Worm (Caenorhabditis elegans) whole organism, L2 larva: ENCODE results near the gene F57F4.1.

ENCODE experiments used
- C34F6.9 ChIP-seq: fragments of 150-350 bp; optimal IDR thresholded peaks from 2 replicates; lab custom pipeline; 2014; ENCODE audit warnings: missing biosample characterization, missing genetic modification characterization
- F13H6.1 ChIP-seq: sonication (generic microtip); optimal IDR thresholded peaks from 2 replicates; lab custom pipeline; 2016; ENCODE audit warnings: missing genetic modification characterization, missing compliant biosample characterization
- R02D3.7 ChIP-seq: fragments of 150-350 bp; optimal IDR thresholded peaks from 2 replicates; lab custom pipeline; 2014; ENCODE audit warnings: missing biosample characterization, missing genetic modification characterization
- Y55F3AM.14 ChIP-seq: fragments of 200-800 bp; sonication (Bioruptor generic); optimal IDR thresholded peaks from 2 replicates; lab custom pipeline; 2018; ENCODE audit warnings: mild to moderate bottlenecking, missing genetic modification characterization, missing compliant biosample characterization
- ZK546.5 ChIP-seq: sonication (generic microtip); optimal IDR thresholded peaks from 2 replicates; lab custom pipeline; 2017; ENCODE audit warnings: missing biosample characterization, missing genetic modification characterization
- alr-1 ChIP-seq: fragments of 150-350 bp; optimal IDR thresholded peaks from 2 replicates; lab custom pipeline; 2014; ENCODE audit warnings: missing biosample characterization, missing genetic modification characterization
- aly-2 ChIP-seq: fragments of 150-350 bp; optimal IDR thresholded peaks from 2 replicates; lab custom pipeline; 2014; ENCODE audit warnings: missing biosample characterization, missing genetic modification characterization
- ama-1 ChIP-seq: fragments of 150-350 bp; optimal IDR thresholded peaks from 2 replicates; lab custom pipeline; 2018; ENCODE audit warnings: inconsistent platforms
- blmp-1 ChIP-seq: sonication (generic microtip); optimal IDR thresholded peaks from 2 replicates; lab custom pipeline; 2017; ENCODE audit warnings: missing genetic modification characterization, mild to moderate bottlenecking, missing compliant biosample characterization, antibody characterized with exemption, moderate library complexity; ENCODE audit not compliant: insufficient read depth
- ceh-16 ChIP-seq: fragments of 150-350 bp; optimal IDR thresholded peaks from 2 replicates; lab custom pipeline; 2014; ENCODE audit warnings: missing biosample characterization, missing genetic modification characterization
- ceh-82 ChIP-seq: fragments of 150-350 bp; optimal IDR thresholded peaks from 2 replicates; lab custom pipeline; 2014; ENCODE audit warnings: missing biosample characterization, missing genetic modification characterization
- crh-2 ChIP-seq: sonication (generic microtip); optimal IDR thresholded peaks from 2 replicates; lab custom pipeline; 2017; ENCODE audit warnings: missing biosample characterization, missing genetic modification characterization
- dmd-4 ChIP-seq: sonication (generic microtip); optimal IDR thresholded peaks from 2 replicates; lab custom pipeline; 2017; ENCODE audit warnings: missing biosample characterization, missing genetic modification characterization
- egl-27 ChIP-seq: sonication (generic microtip); optimal IDR thresholded peaks from 3 replicates; lab custom pipeline; 2017; ENCODE audit warnings: missing biosample characterization, missing genetic modification reagents, missing genetic modification characterization
- elt-1 ChIP-seq: fragments of 150-350 bp; optimal IDR thresholded peaks from 2 replicates; lab custom pipeline; 2014; ENCODE audit warnings: missing biosample characterization, missing genetic modification characterization
- elt-3 ChIP-seq: sonication (generic microtip); optimal IDR thresholded peaks from 2 replicates; lab custom pipeline; 2017; ENCODE audit warnings: missing biosample characterization, missing genetic modification characterization
- fos-1 ChIP-seq: fragments of 150-350 bp; optimal IDR thresholded peaks from 2 replicates; lab custom pipeline; 2014; ENCODE audit warnings: missing biosample characterization, missing genetic modification characterization
- gmeb-1 ChIP-seq: fragments of 150-350 bp; optimal IDR thresholded peaks from 2 replicates; lab custom pipeline; 2014; ENCODE audit warnings: missing biosample characterization, missing genetic modification characterization
- lin-13 ChIP-seq: fragments of 150-350 bp; optimal IDR thresholded peaks from 2 replicates; lab custom pipeline; 2014; ENCODE audit warnings: missing biosample characterization, missing genetic modification reagents, missing genetic modification characterization
- lin-39 ChIP-seq: fragments of 150-350 bp; optimal IDR thresholded peaks from 2 replicates; lab custom pipeline; 2014; ENCODE audit warnings: missing biosample characterization, missing genetic modification reagents, missing genetic modification characterization
- lsy-2 ChIP-seq, 2 experiments: fragments of 150-350 bp in 1 of 2; sonication (generic microtip) in 1 of 2; optimal IDR thresholded peaks; 2 replicates each; lab custom pipeline; 2014 to 2017; ENCODE audit warnings: missing biosample characterization in 2 of 2, missing genetic modification characterization in 2 of 2
- mbf-1 ChIP-seq: sonication (generic microtip); optimal IDR thresholded peaks from 2 replicates; lab custom pipeline; 2017; ENCODE audit warnings: missing biosample characterization, missing genetic modification characterization
- mdl-1 ChIP-seq, 2 experiments: fragments of 150-350 bp in 1 of 2; sonication (generic microtip) in 1 of 2; optimal IDR thresholded peaks; 2 replicates each; lab custom pipeline; 2017; ENCODE audit warnings: missing biosample characterization in 2 of 2, missing genetic modification characterization in 2 of 2
- nhr-10 ChIP-seq: sonication (generic microtip); optimal IDR thresholded peaks from 2 replicates; lab custom pipeline; 2017; ENCODE audit warnings: missing biosample characterization, missing genetic modification characterization
- nhr-11 ChIP-seq: fragments of 150-350 bp; optimal IDR thresholded peaks from 2 replicates; lab custom pipeline; 2014; ENCODE audit warnings: missing biosample characterization, missing genetic modification characterization
- nhr-129 ChIP-seq: fragments of 150-350 bp; optimal IDR thresholded peaks from 2 replicates; lab custom pipeline; 2014; ENCODE audit warnings: missing biosample characterization, missing genetic modification characterization
- nhr-21 ChIP-seq: fragments of 150-350 bp; optimal IDR thresholded peaks from 2 replicates; lab custom pipeline; 2014; ENCODE audit warnings: missing biosample characterization, missing genetic modification characterization
- nhr-23 ChIP-seq: fragments of 150-350 bp; optimal IDR thresholded peaks from 2 replicates; lab custom pipeline; 2014; ENCODE audit warnings: missing biosample characterization, missing genetic modification reagents, missing genetic modification characterization
- nhr-237 ChIP-seq: fragments of 150-350 bp; optimal IDR thresholded peaks from 2 replicates; lab custom pipeline; 2014; ENCODE audit warnings: missing biosample characterization, missing genetic modification characterization
- nhr-25 ChIP-seq: fragments of 150-350 bp; sonication (generic microtip); optimal IDR thresholded peaks from 3 replicates; lab custom pipeline; 2014; ENCODE audit warnings: missing biosample characterization, missing genetic modification characterization
- nhr-6 ChIP-seq: fragments of 150-350 bp; optimal IDR thresholded peaks from 2 replicates; lab custom pipeline; 2014; ENCODE audit warnings: missing biosample characterization, missing genetic modification characterization
- nhr-77 ChIP-seq: fragments of 150-350 bp; optimal IDR thresholded peaks from 2 replicates; lab custom pipeline; 2014; ENCODE audit warnings: missing biosample characterization, missing genetic modification characterization
- sma-3 ChIP-seq: sonication (generic microtip); optimal IDR thresholded peaks from 2 replicates; lab custom pipeline; 2016; ENCODE audit warnings: missing genetic modification reagents, missing genetic modification characterization, missing compliant biosample characterization
- sma-9 ChIP-seq, 2 experiments: fragments of 150-350 bp in 1 of 2; sonication (generic microtip) in 1 of 2; optimal IDR thresholded peaks; 2 replicates each; lab custom pipeline; 2014 to 2016; ENCODE audit warnings: missing genetic modification characterization in 2 of 2, mild to moderate bottlenecking in 1 of 2, missing biosample characterization in 1 of 2, missing compliant biosample characterization in 1 of 2, missing genetic modification reagents in 1 of 2, moderate library complexity in 1 of 2
- snpc-4 ChIP-seq: fragments of 150-350 bp; optimal IDR thresholded peaks from 2 replicates; lab custom pipeline; 2014; ENCODE audit warnings: missing biosample characterization, missing genetic modification characterization
- unc-39 ChIP-seq: fragments of 150-350 bp; optimal IDR thresholded peaks from 2 replicates; lab custom pipeline; 2014; ENCODE audit warnings: missing biosample characterization, missing genetic modification characterization
- unc-55 ChIP-seq: fragments of 150-350 bp; sonication (generic microtip); optimal IDR thresholded peaks from 3 replicates; lab custom pipeline; 2014; ENCODE audit warnings: missing biosample characterization, missing genetic modification reagents, missing genetic modification characterization
- unc-62 ChIP-seq: fragments of 150-350 bp; optimal IDR thresholded peaks from 2 replicates; lab custom pipeline; 2014; ENCODE audit warnings: missing biosample characterization, missing genetic modification reagents, missing genetic modification characterization
- zag-1 ChIP-seq: fragments of 150-350 bp; optimal IDR thresholded peaks from 2 replicates; lab custom pipeline; 2014; ENCODE audit warnings: missing biosample characterization, missing genetic modification characterization
- ztf-1 ChIP-seq: fragments of 200-800 bp; sonication (Bioruptor generic); conservative IDR thresholded peaks from 2 replicates; pipeline ENCODE4 v1.3.6; 2022; ENCODE audit warnings: missing genetic modification characterization, missing compliant biosample characterization
- ztf-11 ChIP-seq: sonication (generic microtip); optimal IDR thresholded peaks from 2 replicates; lab custom pipeline; 2017; ENCODE audit warnings: missing biosample characterization, missing genetic modification characterization
- ztf-4 ChIP-seq: fragments of 150-350 bp; optimal IDR thresholded peaks from 2 replicates; lab custom pipeline; 2014; ENCODE audit warnings: missing biosample characterization, missing genetic modification characterization

The F57F4.1 gene

ce11 chrV:6342502-6342901, 47.8 kb upstream of the F57F4.1 start:
- TF ChIP-seq ceh-82 (tag; lab: Kevin White, UChicago) (no peak), zag-1 (no peak), lin-13 (no peak), ZK546.5 (tag; lab: Kevin White, UChicago) (no peak), nhr-10 (tag; lab: Kevin White, UChicago) (no peak), lsy-2 (tag; optimal IDR thresholded peaks at IDR 0.05; lab: Kevin White, UChicago) (peak in 1 of 2 experiments; percentile 22), ceh-16 (tag; lab: Kevin White, UChicago) (no peak), nhr-21 (tag; lab: Kevin White, UChicago) (no peak), ztf-1 (no peak), fos-1 (tag; lab: Kevin White, UChicago) (no peak), unc-39 (tag; lab: Kevin White, UChicago) (no peak), nhr-129 (peak; percentile 67), sma-9 (GFP tag; optimal IDR thresholded peaks at IDR 0.05; lab: Kevin White, UChicago) (peak; percentile 55), sma-9 (tag; optimal IDR thresholded peaks at IDR 0.05; lab: Kevin White, UChicago) (no peak), nhr-23 (tag; lab: Kevin White, UChicago) (no peak), egl-27 (no peak), F13H6.1 (tag; lab: Kevin White, UChicago) (peak; percentile 94), unc-55 (no peak), aly-2 (tag; lab: Kevin White, UChicago) (no peak), lin-39 (tag; lab: Kevin White, UChicago) (no peak), ama-1 (no peak), nhr-237 (tag; lab: Kevin White, UChicago) (no peak), Y55F3AM.14 (no peak), blmp-1 (tag; lab: Kevin White, UChicago) (no peak), C34F6.9 (tag; lab: Kevin White, UChicago) (peak; percentile 8), nhr-11 (no peak), nhr-25 (tag; lab: Kevin White, UChicago) (no peak)

ce11 chrV:6344531-6345171, 45.6 kb upstream of the F57F4.1 start:
- peak; percentile 26 for TF ChIP-seq nhr-129
- peak; percentile 51 for TF ChIP-seq F13H6.1 (tag; lab: Kevin White, UChicago)
- no peak for TF ChIP-seq blmp-1 (tag; lab: Kevin White, UChicago)

- TF ChIP-seq ceh-82 (tag; lab: Kevin White, UChicago), result no peak
- no peak for TF ChIP-seq nhr-237 (tag; lab: Kevin White, UChicago)
- peak; percentile 92 for TF ChIP-seq F13H6.1 (tag; lab: Kevin White, UChicago)
- TF ChIP-seq crh-2 (tag; lab: Kevin White, UChicago), result no peak
- TF ChIP-seq nhr-129, result peak; percentile 58
- TF ChIP-seq Y55F3AM.14, result peak; percentile 50
- TF ChIP-seq sma-9 (GFP tag; optimal IDR thresholded peaks at IDR 0.05; lab: Kevin White, UChicago), result peak; percentile 10
- TF ChIP-seq sma-9 (tag; optimal IDR thresholded peaks at IDR 0.05; lab: Kevin White, UChicago), result no peak
- no peak for TF ChIP-seq alr-1
These were observed 44.1 kb upstream of the F57F4.1 start for ce11 chrV:6346043-6346618.

- TF ChIP-seq unc-62 (GFP tag; lab: Kevin White, UChicago), result no peak
- TF ChIP-seq lin-13, result no peak
- no peak for TF ChIP-seq unc-39 (tag; lab: Kevin White, UChicago)
- TF ChIP-seq elt-3 (tag; lab: Kevin White, UChicago), result no peak
- TF ChIP-seq sma-9 (GFP tag; optimal IDR thresholded peaks at IDR 0.05; lab: Kevin White, UChicago), result peak; percentile 53
- TF ChIP-seq sma-9 (tag; optimal IDR thresholded peaks at IDR 0.05; lab: Kevin White, UChicago), result no peak
- no peak for TF ChIP-seq ZK546.5 (tag; lab: Kevin White, UChicago)
- TF ChIP-seq nhr-6 (tag; lab: Kevin White, UChicago), result no peak
- TF ChIP-seq unc-55, result no peak
- peak; percentile 81 for TF ChIP-seq F13H6.1 (tag; lab: Kevin White, UChicago)
- TF ChIP-seq lsy-2 (tag; optimal IDR thresholded peaks at IDR 0.05; lab: Kevin White, UChicago), result no peak
- TF ChIP-seq ceh-16 (tag; lab: Kevin White, UChicago), result no peak
- no peak for TF ChIP-seq dmd-4 (tag; lab: Kevin White, UChicago)
- no peak for TF ChIP-seq elt-1
- TF ChIP-seq gmeb-1 (tag; lab: Kevin White, UChicago), result peak; percentile 19
- TF ChIP-seq C34F6.9 (tag; lab: Kevin White, UChicago), result no peak
- no peak for TF ChIP-seq aly-2 (tag; lab: Kevin White, UChicago)
- TF ChIP-seq snpc-4 (tag; lab: Kevin White, UChicago), result no peak
- no peak for TF ChIP-seq nhr-77 (tag; lab: Kevin White, UChicago)
- TF ChIP-seq fos-1 (tag; lab: Kevin White, UChicago), result peak; percentile 85
- TF ChIP-seq sma-3 (GFP tag; lab: Kevin White, UChicago), result no peak
- TF ChIP-seq Y55F3AM.14, result peak; percentile 22
- no peak for TF ChIP-seq nhr-129
- TF ChIP-seq mbf-1 (tag; lab: Kevin White, UChicago), result no peak
- no peak for TF ChIP-seq mdl-1 (tag; optimal IDR thresholded peaks at IDR 0.05; lab: Kevin White, UChicago)
- no peak for TF ChIP-seq nhr-21 (tag; lab: Kevin White, UChicago)
- TF ChIP-seq nhr-11, result no peak
- no peak for TF ChIP-seq ztf-11 (tag; lab: Kevin White, UChicago)
- TF ChIP-seq nhr-10 (tag; lab: Kevin White, UChicago), result no peak
- no peak for TF ChIP-seq nhr-237 (tag; lab: Kevin White, UChicago)
- TF ChIP-seq nhr-23 (tag; lab: Kevin White, UChicago), result no peak
- no peak for TF ChIP-seq R02D3.7 (tag; lab: Kevin White, UChicago)
- TF ChIP-seq ztf-4 (tag; lab: Kevin White, UChicago), result no peak
- TF ChIP-seq blmp-1 (tag; lab: Kevin White, UChicago), result no peak
- TF ChIP-seq alr-1, result no peak
- TF ChIP-seq, all 48 proteins: peak for 5
These were observed 43.4 kb upstream of the F57F4.1 start for ce11 chrV:6346906-6347305.
